Fruit fly (Drosophila melanogaster) whole organism, embryonic: ENCODE results near the gene CG34256.
A peak's percentile ranks its signal among the peaks of the same experiment; 100 is the strongest.

Source experiments
- Atf-2 ChIP-seq: fragments of 200-800 bp; sonication (Bioruptor generic); optimal IDR thresholded peaks from 2 replicates; lab custom pipeline; 2016; ENCODE audit warnings: missing biosample characterization, missing genetic modification characterization
- BtbVII ChIP-seq: fragments of 200-800 bp; sonication (Bioruptor generic); optimal IDR thresholded peaks from 3 replicates; lab custom pipeline; 2017; ENCODE audit warnings: missing biosample characterization, mild to moderate bottlenecking, missing genetic modification characterization
- CG10147 ChIP-seq: fragments of 200-800 bp; sonication (Bioruptor generic); optimal IDR thresholded peaks from 2 replicates; lab custom pipeline; 2019; ENCODE audit warnings: missing biosample characterization, mild to moderate bottlenecking, missing genetic modification characterization, moderate library complexity
- CG10321 ChIP-seq: fragments of 200-800 bp; sonication (Bioruptor generic); IDR thresholded peaks from 2 replicates; pipeline ENCODE4 v1.3.6; 2022; ENCODE audit warnings: missing biosample characterization, missing genetic modification characterization
- CG10543 ChIP-seq: fragments of 200-800 bp; sonication (Bioruptor generic); optimal IDR thresholded peaks from 3 replicates; lab custom pipeline; 2017; ENCODE audit warnings: missing biosample characterization, mild to moderate bottlenecking, missing genetic modification characterization, moderate library complexity
- CG10654 ChIP-seq: fragments of 200-800 bp; sonication (Bioruptor generic); optimal IDR thresholded peaks from 2 replicates; lab custom pipeline; 2016; ENCODE audit warnings: missing biosample characterization, missing genetic modification characterization
- CG11456 ChIP-seq: fragments of 200-800 bp; sonication (Bioruptor generic); IDR thresholded peaks from 3 replicates; pipeline ENCODE4 v1.3.6; 2022; ENCODE audit warnings: missing biosample characterization, missing genetic modification characterization
- CG1603 ChIP-seq: fragments of 200-800 bp; sonication (Bioruptor generic); optimal IDR thresholded peaks from 2 replicates; lab custom pipeline; 2019; ENCODE audit warnings: missing biosample characterization, mild to moderate bottlenecking, missing genetic modification characterization, moderate library complexity
- CG17568 ChIP-seq: fragments of 200-800 bp; sonication (Bioruptor generic); optimal IDR thresholded peaks from 2 replicates; lab custom pipeline; 2018; ENCODE audit warnings: missing biosample characterization, mild to moderate bottlenecking, missing genetic modification characterization, moderate library complexity
- CG17829 ChIP-seq: fragments of 200-800 bp; optimal IDR thresholded peaks from 2 replicates; lab custom pipeline; 2019; ENCODE audit warnings: missing biosample characterization, mild to moderate bottlenecking, missing genetic modification characterization, moderate library complexity
- CG17912 ChIP-seq: fragments of 200-800 bp; sonication (Bioruptor generic); optimal IDR thresholded peaks from 2 replicates; lab custom pipeline; 2018; ENCODE audit warnings: missing biosample characterization, mild to moderate bottlenecking, missing genetic modification characterization
- CG31224 ChIP-seq: fragments of 200-800 bp; sonication (Bioruptor generic); IDR thresholded peaks from 2 replicates; pipeline ENCODE4 v1.3.6; 2022; ENCODE audit warnings: missing biosample characterization, missing genetic modification characterization
- CG31441 ChIP-seq: fragments of 200-800 bp; sonication (Bioruptor generic); IDR thresholded peaks from 2 replicates; pipeline ENCODE4 v1.3.6; 2022; ENCODE audit warnings: missing biosample characterization, missing genetic modification characterization
- CG32532 ChIP-seq: fragments of 200-800 bp; sonication (Bioruptor generic); IDR thresholded peaks from 2 replicates; pipeline ENCODE4 v1.3.6; 2022; ENCODE audit warnings: missing biosample characterization, missing genetic modification characterization
- CG4424 ChIP-seq: fragments of 200-800 bp; sonication (Bioruptor generic); optimal IDR thresholded peaks from 3 replicates; lab custom pipeline; 2016; ENCODE audit warnings: missing biosample characterization, missing genetic modification characterization
- CG6175 ChIP-seq: fragments of 200-800 bp; sonication (Bioruptor generic); IDR thresholded peaks from 3 replicates; pipeline ENCODE4 v1.3.6; 2022; ENCODE audit warnings: missing biosample characterization, missing genetic modification characterization
- CG6854 ChIP-seq: fragments of 200-800 bp; sonication (Bioruptor generic); optimal IDR thresholded peaks from 3 replicates; lab custom pipeline; 2017; ENCODE audit warnings: missing biosample characterization, mild to moderate bottlenecking, missing genetic modification characterization
- CG8944 ChIP-seq: fragments of 200-800 bp; sonication (Bioruptor generic); optimal IDR thresholded peaks from 3 replicates; lab custom pipeline; 2016; ENCODE audit warnings: missing biosample characterization, missing genetic modification characterization
- CG9437 ChIP-seq: fragments of 200-800 bp; sonication (Bioruptor generic); optimal IDR thresholded peaks from 2 replicates; lab custom pipeline; 2018; ENCODE audit warnings: missing biosample characterization, mild to moderate bottlenecking, missing genetic modification characterization
- CG9727 ChIP-seq: fragments of 200-800 bp; sonication (Bioruptor generic); optimal IDR thresholded peaks from 3 replicates; lab custom pipeline; 2017; ENCODE audit warnings: missing biosample characterization, mild to moderate bottlenecking, missing genetic modification characterization
- Ets65A ChIP-seq: fragments of 200-800 bp; sonication (Bioruptor generic); peaks from one replicate; lab custom pipeline; 2016; ENCODE audit warnings: missing biosample characterization, missing genetic modification characterization
- GATAe ChIP-seq: fragments of 200-800 bp; sonication (Bioruptor generic); conservative IDR thresholded peaks from 2 replicates; pipeline ENCODE4 v1.3.6; 2022; ENCODE audit warnings: missing biosample characterization, missing genetic modification characterization
- HLH3B ChIP-seq: fragments of 200-800 bp; sonication (Bioruptor generic); IDR thresholded peaks from 2 replicates; pipeline ENCODE4 v1.3.6; 2022; ENCODE audit warnings: missing biosample characterization, missing genetic modification characterization
- HLH4C ChIP-seq: fragments of 200-800 bp; sonication (Bioruptor generic); IDR thresholded peaks from 3 replicates; pipeline ENCODE4 v1.3.6; 2022; ENCODE audit warnings: missing biosample characterization, missing genetic modification characterization; ENCODE audit not compliant: partially characterized antibody
- Rx ChIP-seq: fragments of 200-800 bp; sonication (Bioruptor generic); IDR thresholded peaks from 2 replicates; pipeline ENCODE4 v1.3.6; 2022; ENCODE audit warnings: missing biosample characterization, missing genetic modification characterization
- al ChIP-seq: fragments of 200-800 bp; sonication (Bioruptor generic); IDR thresholded peaks from 2 replicates; pipeline ENCODE4 v1.3.6; 2022; ENCODE audit warnings: missing biosample characterization, missing genetic modification characterization
- aop ChIP-seq: fragments of 200-800 bp; sonication (Bioruptor generic); IDR thresholded peaks from 2 replicates; pipeline ENCODE4 v1.3.6; 2022; ENCODE audit warnings: missing biosample characterization, missing genetic modification characterization
- cato ChIP-seq: fragments of 200-800 bp; sonication (Bioruptor generic); optimal IDR thresholded peaks from 2 replicates; lab custom pipeline; 2016; ENCODE audit warnings: missing biosample characterization, missing genetic modification characterization, borderline replicate concordance
- chif ChIP-seq, 2 experiments: fragments of 200-800 bp; sonication (Bioruptor generic); optimal IDR thresholded peaks; 3 replicates each; lab custom pipeline; 2016; ENCODE audit warnings: missing biosample characterization in 2 of 2, missing genetic modification characterization in 2 of 2
- chinmo ChIP-seq: fragments of 200-800 bp; sonication (Bioruptor generic); IDR thresholded peaks from 4 replicates; pipeline ENCODE4 v1.3.6; 2022; ENCODE audit warnings: missing biosample characterization, missing genetic modification characterization; ENCODE audit not compliant: partially characterized antibody
- crol ChIP-seq: fragments of 200-800 bp; sonication (Bioruptor generic); IDR thresholded peaks from 2 replicates; pipeline ENCODE4 v1.3.6; 2022; ENCODE audit warnings: missing biosample characterization, missing genetic modification characterization
- da ChIP-seq: fragments of 200-800 bp; sonication (Bioruptor generic); optimal IDR thresholded peaks from 2 replicates; lab custom pipeline; 2016; ENCODE audit warnings: missing biosample characterization, missing genetic modification characterization
- danr ChIP-seq: fragments of 200-800 bp; sonication (Bioruptor generic); IDR thresholded peaks from 2 replicates; pipeline ENCODE4 v1.3.6; 2022; ENCODE audit warnings: missing biosample characterization, missing genetic modification characterization
- dysf ChIP-seq: fragments of 200-800 bp; sonication (Bioruptor generic); IDR thresholded peaks from 3 replicates; pipeline ENCODE4 v1.3.6; 2022; ENCODE audit warnings: missing biosample characterization, missing genetic modification characterization
- esg ChIP-seq: fragments of 200-800 bp; sonication (Bioruptor generic); conservative IDR thresholded peaks from 2 replicates; pipeline ENCODE4 v1.3.6; 2022; ENCODE audit warnings: missing biosample characterization, missing genetic modification characterization
- klu ChIP-seq: fragments of 200-800 bp; sonication (Bioruptor generic); IDR thresholded peaks from 2 replicates; pipeline ENCODE4 v1.3.6; 2022; ENCODE audit warnings: missing biosample characterization, missing genetic modification characterization
- lmd ChIP-seq: fragments of 200-800 bp; sonication (Bioruptor generic); IDR thresholded peaks from 2 replicates; pipeline ENCODE4 v1.3.6; 2022; ENCODE audit warnings: missing biosample characterization, missing genetic modification characterization
- otp ChIP-seq: fragments of 200-800 bp; sonication (Bioruptor generic); IDR thresholded peaks from 3 replicates; pipeline ENCODE4, ENCODE4 v1.3.6; 2022; ENCODE audit warnings: missing biosample characterization, missing genetic modification characterization
- p53 ChIP-seq: fragments of 200-800 bp; sonication (Bioruptor generic); optimal IDR thresholded peaks from 2 replicates; lab custom pipeline; 2016; ENCODE audit warnings: missing biosample characterization, missing genetic modification characterization
- pan ChIP-seq, 4 experiments: fragments of >200 bp in 3 of 4; fragments of 200-800 bp in 1 of 4; sonication (Bioruptor generic) in 1 of 4; optimal IDR thresholded peaks in 3 of 4; IDR thresholded peaks in 1 of 4; 2 replicates each; pipeline versions ENCODE4 v1.3.6 to Lab custom; 2017 to 2022; ENCODE audit warnings: missing biosample characterization in 2 of 4, missing genetic modification characterization in 2 of 4, mixed read lengths in 1 of 4
- pho ChIP-seq: fragments of 200-800 bp; sonication (Bioruptor generic); optimal IDR thresholded peaks from 2 replicates; lab custom pipeline; 2016; ENCODE audit warnings: missing biosample characterization, missing genetic modification characterization
- ranshi ChIP-seq: fragments of 200-800 bp; sonication (Bioruptor generic); IDR thresholded peaks from 2 replicates; pipeline ENCODE4 v1.3.6; 2022; ENCODE audit warnings: missing biosample characterization, missing genetic modification characterization
- row ChIP-seq: fragments of 200-800 bp; sonication (Bioruptor generic); IDR thresholded peaks from 3 replicates; pipeline ENCODE4 v1.3.6; 2022; ENCODE audit warnings: missing biosample characterization, missing genetic modification characterization
- scrt ChIP-seq: fragments of 200-800 bp; sonication (Bioruptor generic); optimal IDR thresholded peaks from 2 replicates; lab custom pipeline; 2018; ENCODE audit warnings: missing biosample characterization, mild to moderate bottlenecking, missing genetic modification characterization, moderate library complexity
- shn ChIP-seq: fragments of 200-800 bp; sonication (Bioruptor generic); optimal IDR thresholded peaks from 3 replicates; lab custom pipeline; 2016; ENCODE audit warnings: missing biosample characterization, missing genetic modification characterization
- sima ChIP-seq: fragments of 200-800 bp; sonication (Bioruptor generic); optimal IDR thresholded peaks from 2 replicates; lab custom pipeline; 2016; ENCODE audit warnings: missing biosample characterization, missing genetic modification characterization
- sr ChIP-seq: fragments of 200-800 bp; sonication (Bioruptor generic); IDR thresholded peaks from 3 replicates; pipeline ENCODE4 v1.3.6; 2022; ENCODE audit warnings: missing biosample characterization, missing genetic modification characterization
- trem ChIP-seq: fragments of 200-800 bp; optimal IDR thresholded peaks from 3 replicates; lab custom pipeline; 2019; ENCODE audit warnings: missing biosample characterization, mild to moderate bottlenecking, missing genetic modification characterization, moderate library complexity
- unpg ChIP-seq: fragments of 200-800 bp; sonication (Bioruptor generic); optimal IDR thresholded peaks from 3 replicates; lab custom pipeline; 2018; ENCODE audit warnings: missing biosample characterization, mild to moderate bottlenecking, missing genetic modification characterization, moderate library complexity
- usp ChIP-seq: fragments of >200 bp; optimal IDR thresholded peaks from 2 replicates; lab custom pipeline; 2017; ENCODE audit warnings: missing biosample characterization, missing genetic modification characterization
- wek ChIP-seq: fragments of 200-800 bp; sonication (Bioruptor generic); optimal IDR thresholded peaks from 3 replicates; lab custom pipeline; 2018; ENCODE audit warnings: missing biosample characterization, mild to moderate bottlenecking, missing genetic modification characterization, moderate library complexity
- yki ChIP-seq: fragments of >200 bp; optimal IDR thresholded peaks from 3 replicates; lab custom pipeline; 2018

Gene CG34256

DNA sequence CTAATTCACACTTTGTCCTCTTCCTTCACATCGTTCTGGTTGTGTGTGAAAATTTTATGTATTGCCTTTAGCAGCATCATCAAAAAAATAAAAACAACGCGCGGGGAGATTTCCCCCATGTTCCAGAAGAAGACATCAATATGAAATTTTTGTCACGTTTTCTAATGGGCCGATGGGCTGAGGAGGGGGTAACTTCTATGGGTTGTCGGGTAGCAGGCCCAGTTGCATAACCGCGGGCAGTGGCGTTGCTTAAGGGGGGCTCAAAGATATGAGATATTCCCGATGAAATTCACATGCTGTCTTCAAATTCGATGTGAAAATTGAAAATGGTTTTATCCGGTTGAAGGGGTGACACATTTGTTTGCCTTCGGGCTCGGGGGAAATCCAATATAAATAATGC is 28.8 kb upstream of the CG34256 start (continued):
- TF ChIP-seq CG10654 (GFP tag; lab: Kevin White, UChicago) (no peak), chinmo (no peak), ranshi (GFP tag; lab: Robert Waterston, UW) (peak; percentile 23; the same call in 1 of the 2 replicates), CG31441 (GFP tag; lab: Robert Waterston, UW) (0 out of 2 replicates have a peak, but pooled peaks have one; percentile 22), CG10321 (GFP tag; lab: Robert Waterston, UW) (no peak), p53 (GFP tag; lab: Kevin White, UChicago) (no peak), HLH3B (GFP tag; lab: Robert Waterston, UW) (peak; percentile 34; the same call in 1 of the 2 replicates), CG17568 (GFP tag; lab: Kevin White, UChicago) (no peak), HLH4C (GFP tag; lab: Robert Waterston, UW) (no peak), CG17829 (no peak), al (GFP tag; lab: Robert Waterston, UW) (0 out of 2 replicates have a peak, but pooled peaks have one; percentile 16), CG10543 (GFP tag; lab: Kevin White, UChicago) (peak; percentile 15), yki (lab: Kevin White, UChicago) (no peak), sr (GFP tag; lab: Robert Waterston, UW) (no peak), chif (GFP tag; optimal IDR thresholded peaks at IDR 0.05; lab: Kevin White, UChicago) (no peak), CG1603 (peak; percentile 27), scrt (GFP tag; lab: Kevin White, UChicago) (no peak), klu (GFP tag; lab: Robert Waterston, UW) (no peak), CG32532 (peak; percentile 51; the same call in 1 of the 2 replicates), otp (0 out of 3 replicates have a peak, but pooled peaks have one; percentile 29), CG8944 (GFP tag; lab: Kevin White, UChicago) (peak; percentile 14), dysf (GFP tag; lab: Robert Waterston, UW) (0 out of 3 replicates have a peak, but pooled peaks have one; percentile 18), Ets65A (GFP tag; lab: Kevin White, UChicago) (peak; percentile 69), trem (no peak), esg (GFP tag; lab: Robert Waterston, UW) (no peak), aop (0 out of 2 replicates have a peak, but pooled peaks have one; percentile 33), CG9727 (GFP tag; lab: Kevin White, UChicago) (no peak), CG11456 (GFP tag; lab: Robert Waterston, UW) (no peak), danr (GFP tag; lab: Robert Waterston, UW) (no peak), Atf-2 (GFP tag; lab: Kevin White, UChicago) (no peak), row (GFP tag; lab: Robert Waterston, UW) (peak; percentile 36; the same call in 2 of the 3 replicates), pan (optimal IDR thresholded peaks at IDR 0.05; lab: Kevin White, UChicago) (no peak), pan (GFP tag; optimal IDR thresholded peaks at IDR 0.05 in 1 of 2, IDR thresholded peaks at IDR 0.05 in 1 of 2) (peak in 1 of 2 experiments; percentile 42), da (GFP tag; lab: Kevin White, UChicago) (no peak), usp (GFP tag; lab: Kevin White, UChicago) (no peak), pho (GFP tag; lab: Kevin White, UChicago) (no peak), lmd (GFP tag; lab: Robert Waterston, UW) (peak; percentile 23; the same call in 1 of the 2 replicates), sima (GFP tag; lab: Kevin White, UChicago) (no peak), CG6175 (GFP tag; lab: Robert Waterston, UW) (no peak), CG9437 (GFP tag; lab: Kevin White, UChicago) (peak; percentile 17), CG4424 (GFP tag; lab: Kevin White, UChicago) (peak; percentile 8), wek (GFP tag; lab: Kevin White, UChicago) (no peak), crol (GFP tag; lab: Robert Waterston, UW) (peak; percentile 77), unpg (no peak), shn (no peak), CG31224 (no peak), CG17912 (GFP tag; lab: Kevin White, UChicago) (no peak), cato (no peak), CG6854 (GFP tag; lab: Kevin White, UChicago) (no peak), Rx (GFP tag; lab: Robert Waterston, UW) (no peak), BtbVII (GFP tag; lab: Kevin White, UChicago) (no peak), CG10147 (GFP tag; lab: Kevin White, UChicago) (no peak), GATAe (GFP tag; lab: Robert Waterston, UW) (no peak)
